Fruit fly (Drosophila melanogaster): ENCODE results near the gene CG14683.

dm6 chr3R:10673571-10673970, 22.9 kb upstream of the CG14683 start:
- TF ChIP-seq CTCF (optimal IDR thresholded peaks at IDR 0.05) (no peak), CG8478 (optimal IDR thresholded peaks at IDR 0.05) (no peak)
